Fruit fly (Drosophila melanogaster): Measurements from ENCODE around the gene Ccm3.

Ccm3 gene

dm6 chr3R:15342432-15342925, 29.3 kb upstream of the Ccm3 start (continued):
- TF ChIP-seq Ptx1 (GFP tag; IDR thresholded peaks at IDR 0.05) = 0 out of 2 replicates have a peak, but pooled peaks have one; percentile 6

- TF ChIP-seq bbx (GFP tag; IDR thresholded peaks at IDR 0.05; ENCODE audit: partially characterized antibody) (peak; percentile 45), ac (GFP tag; optimal IDR thresholded peaks at IDR 0.05) (no peak), NFAT (GFP tag; IDR thresholded peaks at IDR 0.05) (peak; percentile 58), caup (GFP tag; optimal IDR thresholded peaks at IDR 0.05; ENCODE audit: severe bottlenecking) (peak; percentile 34), pan (optimal IDR thresholded peaks at IDR 0.05) (peak in 1 of 2 experiments; percentile 27), pan (GFP tag; optimal IDR thresholded peaks at IDR 0.05 in 1 of 2, IDR thresholded peaks at IDR 0.05 in 1 of 2) (peak in 1 of 2 experiments; percentile 55), CG12744 (GFP tag; optimal IDR thresholded peaks at IDR 0.05) (no peak), Hr78 (GFP tag; optimal IDR thresholded peaks at IDR 0.05) (peak in 1 of 2 experiments; percentile 48), zfh1 (GFP tag; IDR thresholded peaks at IDR 0.05) (peak; percentile 30; the same call in 2 of the 3 replicates), CG6791 (GFP tag; IDR thresholded peaks at IDR 0.05; ENCODE audit: partially characterized antibody) (peak; percentile 68; the same call in 2 of the 3 replicates), tio (GFP tag; optimal IDR thresholded peaks at IDR 0.05) (no peak), lilli (GFP tag; optimal IDR thresholded peaks at IDR 0.05) (peak; percentile 79), HLH4C (GFP tag; IDR thresholded peaks at IDR 0.05; ENCODE audit: partially characterized antibody) (no peak), CG10565 (GFP tag; optimal IDR thresholded peaks at IDR 0.05) (no peak), luna (GFP tag; optimal IDR thresholded peaks at IDR 0.05) (no peak), CG31224 (GFP tag; IDR thresholded peaks at IDR 0.05) (no peak; the same call in 1 of the 2 replicates), CG6175 (GFP tag; IDR thresholded peaks at IDR 0.05) (no peak), Mrtf (GFP tag; IDR thresholded peaks at IDR 0.05) (peak; percentile 5; the same call in 1 of the 3 replicates), CG6689 (GFP tag; IDR thresholded peaks at IDR 0.05) (peak; percentile 45; the same call in 1 of the 2 replicates), abd-A (tag; optimal IDR thresholded peaks at IDR 0.05) (no peak), CG10366 (GFP tag; IDR thresholded peaks at IDR 0.05) (peak; percentile 29; the same call in 1 of the 2 replicates), D (optimal IDR thresholded peaks at IDR 0.05) (no peak), D (GFP tag; optimal IDR thresholded peaks at IDR 0.05) (peak; percentile 62), danr (GFP tag; IDR thresholded peaks at IDR 0.05) (no peak), Lhr (GFP tag; optimal IDR thresholded peaks at IDR 0.05) (no peak), Dbx (GFP tag; IDR thresholded peaks at IDR 0.05) (peak; percentile 49; the same call in 1 of the 3 replicates), tx (GFP tag; optimal IDR thresholded peaks at IDR 0.05) (peak; percentile 34), CG16863 (GFP tag; optimal IDR thresholded peaks at IDR 0.05) (peak; percentile 60), scrt (GFP tag; optimal IDR thresholded peaks at IDR 0.05) (peak; percentile 42), CG16813 (GFP tag; IDR thresholded peaks at IDR 0.05; ENCODE audit: partially characterized antibody) (no peak), al (GFP tag; IDR thresholded peaks at IDR 0.05) (0 out of 2 replicates have a peak, but pooled peaks have one; percentile 9), usp (GFP tag; optimal IDR thresholded peaks at IDR 0.05) (no peak), crc (GFP tag; optimal IDR thresholded peaks at IDR 0.05) (peak; percentile 12), CG10462 (GFP tag; optimal IDR thresholded peaks at IDR 0.05) (no peak), nmo (GFP tag; optimal IDR thresholded peaks at IDR 0.05) (peak; percentile 82), CG7357 (GFP tag; IDR thresholded peaks at IDR 0.05) (no peak), CkIIα-i1 (GFP tag; IDR thresholded peaks at IDR 0.05) (no peak), rib (GFP tag; IDR thresholded peaks at IDR 0.05) (0 out of 2 replicates have a peak, but pooled peaks have one; percentile 22), CG18011 (GFP tag; optimal IDR thresholded peaks at IDR 0.05) (peak; percentile 36), TFAM (GFP tag; optimal IDR thresholded peaks at IDR 0.05) (no peak), sisA (GFP tag; IDR thresholded peaks at IDR 0.05) (0 out of 2 replicates have a peak, but pooled peaks have one; percentile 30), zen2 (GFP tag; IDR thresholded peaks at IDR 0.05; ENCODE audit: partially characterized antibody) (no peak), CG32772 (GFP tag; IDR thresholded peaks at IDR 0.05) (no peak), slou (GFP tag; optimal IDR thresholded peaks at IDR 0.05) (peak; percentile 4), Lpt (GFP tag; optimal IDR thresholded peaks at IDR 0.05) (no peak), cas (GFP tag; IDR thresholded peaks at IDR 0.05) (no peak)
Measured at dm6 chr3R:15342926-15343685, 28.7 kb upstream of the Ccm3 start, which contains the start of gene Nagk. Nagk (minus strand) TSS chr3R:15343256.
